Worm (Caenorhabditis elegans): ENCODE data around the gene hdl-1.

DNA sequence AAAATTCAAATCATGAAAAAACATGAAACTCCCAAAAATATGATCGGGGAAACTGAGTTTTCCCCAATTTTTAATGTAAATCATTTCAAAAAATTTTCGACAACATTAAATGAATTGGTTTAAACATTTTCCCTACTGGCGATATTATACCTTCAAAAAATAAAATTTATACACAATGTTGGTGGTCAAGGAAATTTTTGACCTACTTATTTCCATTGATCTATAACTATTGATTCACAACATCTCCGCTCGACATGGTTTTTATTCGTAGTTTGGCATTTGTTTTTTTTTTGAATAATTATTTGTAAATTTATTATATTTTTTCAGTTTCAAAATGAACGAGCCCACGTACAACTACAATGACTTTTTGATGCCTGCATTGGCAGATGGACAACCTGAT, 653 bp upstream of the hdl-1 start, which contains the start of gene tbx-36:
- TF ChIP-seq snpc-4 (tag; optimal IDR thresholded peaks at IDR 0.05): no peak
- no peak for TF ChIP-seq nhr-25 (tag; optimal IDR thresholded peaks at IDR 0.05)
- TF ChIP-seq nhr-77 (tag; optimal IDR thresholded peaks at IDR 0.05): no peak
- TF ChIP-seq ceh-82 (tag; optimal IDR thresholded peaks at IDR 0.05): no peak
- no peak for TF ChIP-seq unc-62 (GFP tag; optimal IDR thresholded peaks at IDR 0.05)
- no peak for TF ChIP-seq R02D3.7 (tag; optimal IDR thresholded peaks at IDR 0.05)
- no peak for TF ChIP-seq ceh-16 (tag; optimal IDR thresholded peaks at IDR 0.05)
- TF ChIP-seq jun-1 (tag; optimal IDR thresholded peaks at IDR 0.05): no peak
- no peak for TF ChIP-seq lsy-12 (tag; optimal IDR thresholded peaks at IDR 0.05)
- TF ChIP-seq elt-3 (tag; optimal IDR thresholded peaks at IDR 0.05): no peak
- TF ChIP-seq ceh-9 (tag; optimal IDR thresholded peaks at IDR 0.05): no peak
- TF ChIP-seq elt-1 (tag; optimal IDR thresholded peaks at IDR 0.05): no peak
- no peak for TF ChIP-seq lin-39 (tag; optimal IDR thresholded peaks at IDR 0.05)
- TF ChIP-seq pha-4 (tag; optimal IDR thresholded peaks at IDR 0.05): no peak

Data from whole organism, L3 larva.